Worm (Caenorhabditis elegans) whole organism, early embryonic: ENCODE measurements around the gene mig-23.

Source experiments
- F13C5.2 ChIP-seq: sonication (generic microtip); optimal IDR thresholded peaks from 2 replicates; lab custom pipeline; 2017; ENCODE audit warnings: mild to moderate bottlenecking, missing genetic modification characterization, inconsistent platforms, missing compliant biosample characterization
- aly-1 ChIP-seq: sonication (generic microtip); optimal IDR thresholded peaks from 2 replicates; lab custom pipeline; 2016; ENCODE audit warnings: missing genetic modification characterization, missing compliant biosample characterization
- ceh-13 ChIP-seq: fragments of 200-800 bp; sonication (Bioruptor generic); optimal IDR thresholded peaks from 2 replicates; lab custom pipeline; 2018; ENCODE audit warnings: mild to moderate bottlenecking, missing genetic modification characterization, missing compliant biosample characterization
- ets-7 ChIP-seq: sonication (generic microtip); optimal IDR thresholded peaks from 2 replicates; lab custom pipeline; 2016; ENCODE audit warnings: missing genotype, missing genetic modification characterization, missing compliant biosample characterization
- hmbx-1 ChIP-seq: sonication (generic microtip); optimal IDR thresholded peaks from 2 replicates; lab custom pipeline; 2016; ENCODE audit warnings: mild to moderate bottlenecking, missing genetic modification characterization, missing compliant biosample characterization
- hnd-1 ChIP-seq: sonication (generic microtip); optimal IDR thresholded peaks from 2 replicates; lab custom pipeline; 2016; ENCODE audit warnings: missing genetic modification characterization, missing compliant biosample characterization
- scrt-1 ChIP-seq: fragments of 200-800 bp; sonication (Bioruptor generic); IDR thresholded peaks from 2 replicates; pipeline ENCODE4 v1.3.6; 2022; ENCODE audit warnings: missing genetic modification characterization, missing compliant biosample characterization
- sea-1 ChIP-seq: fragments of 200-800 bp; sonication (Bioruptor generic); conservative IDR thresholded peaks from 2 replicates; pipeline ENCODE4 v1.3.6; 2022; ENCODE audit warnings: missing genetic modification characterization, missing compliant biosample characterization
- tbx-11 ChIP-seq: fragments of 200-800 bp; sonication (Bioruptor generic); IDR thresholded peaks from 2 replicates; pipeline ENCODE4 v1.3.6; 2022; ENCODE audit warnings: missing genetic modification characterization, missing compliant biosample characterization
- tra-4 ChIP-seq: sonication (generic microtip); optimal IDR thresholded peaks from 2 replicates; lab custom pipeline; 2017; ENCODE audit warnings: missing genetic modification characterization, missing compliant biosample characterization

DNA sequence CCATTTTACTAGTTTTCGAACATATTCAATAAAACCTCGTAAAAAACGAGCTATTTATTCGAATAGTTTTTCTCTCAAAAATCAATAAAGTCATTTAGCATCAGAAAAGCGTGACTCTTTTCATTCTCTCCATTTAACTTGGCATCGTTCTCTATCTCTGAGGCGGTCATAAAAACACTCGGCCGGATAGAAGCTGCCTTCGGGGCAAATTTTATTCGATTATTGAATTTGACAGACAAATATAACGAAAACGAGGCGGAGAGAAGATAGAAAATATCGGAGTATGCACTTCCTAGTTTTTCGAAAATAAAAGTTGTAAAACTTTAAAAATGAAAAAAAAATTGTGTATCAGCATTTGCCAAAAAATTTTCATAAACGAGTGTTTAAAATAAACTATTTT lies 26.6 kb upstream of the mig-23 start:
- TF ChIP-seq hnd-1 (tag; lab: Kevin White, UChicago) = no peak
- no peak for TF ChIP-seq aly-1
- TF ChIP-seq sea-1 (GFP tag; lab: Robert Waterston, UW) = no peak
- no peak for TF ChIP-seq tra-4 (tag; lab: Kevin White, UChicago)
- TF ChIP-seq F13C5.2 (tag; lab: Kevin White, UChicago) = no peak
- TF ChIP-seq scrt-1 (GFP tag; lab: Robert Waterston, UW) = no peak
- no peak for TF ChIP-seq tbx-11 (GFP tag; lab: Robert Waterston, UW)
- TF ChIP-seq ceh-13 (GFP tag; lab: Kevin White, UChicago) = no peak
- no peak for TF ChIP-seq ets-7
- TF ChIP-seq hmbx-1 (tag; lab: Kevin White, UChicago) = no peak
